Worm (Caenorhabditis elegans): ENCODE data around the gene K04D7.6.
A peak's percentile ranks its signal among the peaks of the same experiment; 100 is the strongest.

The K04D7.6 gene

DNA sequence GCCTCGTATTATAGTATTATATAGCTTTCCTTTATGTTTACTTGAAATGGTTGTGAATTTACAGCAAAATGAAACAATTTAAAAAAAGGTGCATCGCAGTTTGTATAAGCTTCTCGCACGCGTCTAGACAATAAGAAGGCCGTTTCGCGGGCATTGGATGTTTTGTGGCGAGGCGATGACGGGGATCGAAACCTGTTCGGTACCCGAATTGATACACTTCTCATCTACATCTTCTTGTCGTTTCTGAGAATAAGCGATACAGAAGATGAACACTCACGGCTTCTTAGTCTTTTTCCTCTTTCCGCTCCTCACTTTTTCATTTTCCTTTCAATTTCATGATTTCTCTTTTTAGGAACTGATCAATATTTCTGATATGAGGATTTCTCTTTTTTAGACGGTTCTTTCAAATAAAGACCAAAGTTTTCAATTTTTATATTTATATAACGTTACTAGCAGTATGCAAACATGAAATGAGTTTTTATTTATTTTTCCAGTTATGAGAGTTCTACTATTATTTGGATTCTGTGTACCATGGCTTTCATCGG is 39.7 kb upstream of the K04D7.6 start, which contains the start of gene F01G10.10 (continued):
- TF ChIP-seq ceh-40 (GFP tag; IDR thresholded peaks at IDR 0.05) (0 out of 2 replicates have a peak, but pooled peaks have one; percentile 23), ceh-58 (GFP tag; IDR thresholded peaks at IDR 0.05) (0 out of 2 replicates have a peak, but pooled peaks have one; percentile 71), attf-5 (GFP tag; optimal IDR thresholded peaks at IDR 0.05) (peak; percentile 3), ztf-3 (GFP tag; optimal IDR thresholded peaks at IDR 0.05) (no peak), lin-40 (tag; optimal IDR thresholded peaks at IDR 0.05) (peak; percentile 20), attf-3 (GFP tag; conservative IDR thresholded peaks at IDR 0.05) (no peak), F39B2.1 (GFP tag; IDR thresholded peaks at IDR 0.05) (no peak), F23B12.7 (tag; optimal IDR thresholded peaks at IDR 0.05; ENCODE audit: insufficient read depth) (no peak), snpc-1.3 (tag; optimal IDR thresholded peaks at IDR 0.05; ENCODE audit: insufficient read depth) (no peak), chd-7 (tag; optimal IDR thresholded peaks at IDR 0.05) (peak; percentile 46), ztf-18 (tag; optimal IDR thresholded peaks at IDR 0.05) (no peak), tbx-9 (tag; optimal IDR thresholded peaks at IDR 0.05; ENCODE audit: borderline replicate concordance) (no peak), xnd-1 (tag; optimal IDR thresholded peaks at IDR 0.05) (no peak), Y79H2A.3 (GFP tag; conservative IDR thresholded peaks at IDR 0.05) (peak; percentile 61; the same call in 1 of the 2 replicates), rcor-1 (GFP tag; IDR thresholded peaks at IDR 0.05) (peak; percentile 49), ama-1 (optimal IDR thresholded peaks at IDR 0.05) (peak; percentile 19), ama-1 (GFP tag; optimal IDR thresholded peaks at IDR 0.05) (no peak), hmg-1.2 (GFP tag; IDR thresholded peaks at IDR 0.05) (peak; percentile 47), lin-35 (GFP tag; optimal IDR thresholded peaks at IDR 0.05) (no peak)

DNA sequence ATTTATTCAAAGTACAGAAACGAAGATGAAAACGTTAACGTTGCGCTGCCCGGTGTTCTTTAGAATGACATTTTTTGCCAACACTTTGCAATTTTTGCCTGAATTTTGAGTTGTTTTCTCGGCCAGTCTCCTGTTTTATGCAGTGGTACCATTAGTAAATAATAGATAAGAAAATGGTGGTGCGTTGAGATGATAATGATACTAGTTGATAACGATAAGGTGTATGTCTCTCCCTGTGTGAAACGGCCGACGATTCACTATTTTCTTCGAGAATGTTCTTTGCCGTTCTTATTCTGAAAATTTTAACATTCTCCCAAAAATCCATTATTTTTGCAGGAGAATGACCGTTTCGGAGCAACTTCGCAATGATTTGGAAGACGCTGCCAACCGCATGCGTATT is 37.2 kb upstream of the K04D7.6 start, which contains the start of gene tkt-1:
Gene tkt-1 (plus strand): TSS at position 337 of the 400 bp plus-strand sequence.
- TF ChIP-seq nhr-80 (tag; optimal IDR thresholded peaks at IDR 0.05) (peak; percentile 74), hsf-1 (GFP tag; IDR thresholded peaks at IDR 0.05) (peak; percentile 74), ekl-4 (GFP tag; IDR thresholded peaks at IDR 0.05) (0 out of 2 replicates have a peak, but pooled peaks have one; percentile 40), ets-4 (GFP tag; optimal IDR thresholded peaks at IDR 0.05) (peak; percentile 26), cebp-1 (GFP tag; IDR thresholded peaks at IDR 0.05) (no peak), cebp-1 (tag; optimal IDR thresholded peaks at IDR 0.05) (peak; percentile 4), tbp1 (GFP tag; optimal IDR thresholded peaks at IDR 0.05) (peak; percentile 10), madf-6 (GFP tag; IDR thresholded peaks at IDR 0.05) (no peak), pbrm-1 (GFP tag; IDR thresholded peaks at IDR 0.05) (no peak)

DNA sequence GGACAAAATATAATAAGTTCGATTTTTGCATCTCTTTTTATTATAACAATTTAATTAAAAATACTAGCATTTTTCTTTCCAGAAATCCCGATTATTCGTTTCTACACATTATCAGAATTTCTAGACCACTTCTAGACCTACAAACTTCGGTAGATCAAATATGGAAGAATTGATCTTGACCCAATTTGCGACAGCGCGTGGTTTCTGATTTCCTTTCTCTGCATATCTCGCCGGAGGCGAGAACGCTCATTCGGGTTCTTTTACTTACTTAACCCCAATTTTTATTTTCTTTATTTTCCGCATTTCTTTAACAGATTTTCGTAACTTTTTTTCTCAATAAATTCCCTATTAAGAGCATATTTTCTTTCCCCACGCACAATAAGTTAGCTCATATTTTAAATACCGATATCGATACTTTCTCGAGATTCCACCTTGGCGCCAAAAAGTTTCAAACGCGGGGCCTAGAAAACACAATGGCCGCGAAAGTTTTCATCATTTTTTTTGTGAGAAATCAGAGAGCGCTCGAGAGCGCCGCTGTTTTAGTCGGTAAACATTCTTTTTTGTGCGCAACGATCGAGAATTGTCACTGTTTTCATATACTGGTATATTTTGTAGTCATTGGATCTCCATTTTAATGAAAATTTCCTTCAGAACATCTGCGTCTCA is 36.5 kb upstream of the K04D7.6 start:
- TF ChIP-seq ztf-3 (GFP tag; optimal IDR thresholded peaks at IDR 0.05), result no peak
- TF ChIP-seq F10E7.11 (tag; optimal IDR thresholded peaks at IDR 0.05), result no peak
- TF ChIP-seq pha-4 (tag; optimal IDR thresholded peaks at IDR 0.05), result no peak
- TF ChIP-seq dox-1 (GFP tag; IDR thresholded peaks at IDR 0.05), result peak; percentile 62; the same call in 1 of the 2 replicates
- TF ChIP-seq T07F8.4 (tag; optimal IDR thresholded peaks at IDR 0.05), result no peak
- TF ChIP-seq snpc-4 (GFP tag; optimal IDR thresholded peaks at IDR 0.05), result no peak
- no peak for TF ChIP-seq snpc-4 (tag; optimal IDR thresholded peaks at IDR 0.05)
- no peak for TF ChIP-seq hmg-20 (GFP tag; IDR thresholded peaks at IDR 0.05)
- peak; percentile 24 for TF ChIP-seq ZK185.1 (tag; optimal IDR thresholded peaks at IDR 0.05; ENCODE audit: poor library complexity, severe bottlenecking)
- no peak for TF ChIP-seq zim-3 (tag; optimal IDR thresholded peaks at IDR 0.05)
- TF ChIP-seq ztf-26 (tag; optimal IDR thresholded peaks at IDR 0.05), result no peak
- no peak for TF ChIP-seq madf-10 (tag; optimal IDR thresholded peaks at IDR 0.05)
- TF ChIP-seq madf-8 (GFP tag; conservative IDR thresholded peaks at IDR 0.05), result peak; percentile 82
- TF ChIP-seq efl-1 (GFP tag; optimal IDR thresholded peaks at IDR 0.05), result peak; percentile 81
- peak; percentile 91 for TF ChIP-seq madf-6 (GFP tag; IDR thresholded peaks at IDR 0.05)
- TF ChIP-seq lag-1 (GFP tag; IDR thresholded peaks at IDR 0.05), result no peak
- no peak for TF ChIP-seq dpff-1 (tag; optimal IDR thresholded peaks at IDR 0.05)
- TF ChIP-seq hrde-1 (tag; optimal IDR thresholded peaks at IDR 0.05; ENCODE audit: borderline replicate concordance), result no peak
- no peak for TF ChIP-seq Y53G8AR.9 (GFP tag; conservative IDR thresholded peaks at IDR 0.05)
- TF ChIP-seq F52B5.7 (tag; optimal IDR thresholded peaks at IDR 0.05), result no peak
